Fruit fly (Drosophila melanogaster) whole organism, embryonic: Measurements from ENCODE around the gene Rfx.

Experiments used
- Abd-B ChIP-seq: fragments of 200-800 bp; sonication (Bioruptor generic); optimal IDR thresholded peaks from 2 replicates; lab custom pipeline; 2018; ENCODE audit warnings: missing biosample characterization, mild to moderate bottlenecking, missing genetic modification characterization, moderate library complexity
- Atf6 ChIP-seq: fragments of 200-800 bp; sonication (Bioruptor generic); IDR thresholded peaks from 2 replicates; pipeline ENCODE4 v1.3.6; 2022; ENCODE audit warnings: missing biosample characterization, missing genetic modification characterization
- CG10431 ChIP-seq: fragments of 200-800 bp; sonication (Bioruptor generic); optimal IDR thresholded peaks from 3 replicates; lab custom pipeline; 2018; ENCODE audit warnings: missing biosample characterization, mild to moderate bottlenecking, missing genetic modification characterization
- CG11085 ChIP-seq: fragments of 200-800 bp; sonication (Bioruptor generic); IDR thresholded peaks from 2 replicates; pipeline ENCODE4 v1.3.6; 2022; ENCODE audit warnings: missing biosample characterization, missing genetic modification characterization
- CG12104 ChIP-seq: fragments of 200-800 bp; sonication (Bioruptor generic); optimal IDR thresholded peaks from 3 replicates; lab custom pipeline; 2016; ENCODE audit warnings: missing biosample characterization, missing genetic modification characterization
- CG15011 ChIP-seq: fragments of 200-800 bp; sonication (Bioruptor generic); optimal IDR thresholded peaks from 3 replicates; lab custom pipeline; 2018; ENCODE audit warnings: missing biosample characterization, mild to moderate bottlenecking, missing genetic modification characterization
- CG18262 ChIP-seq: fragments of 200-800 bp; optimal IDR thresholded peaks from 3 replicates; lab custom pipeline; 2019; ENCODE audit warnings: missing biosample characterization, mild to moderate bottlenecking, missing genetic modification characterization, moderate library complexity
- CG18619 ChIP-seq: fragments of 200-800 bp; sonication (Bioruptor generic); optimal IDR thresholded peaks from 3 replicates; lab custom pipeline; 2017; ENCODE audit warnings: missing biosample characterization, mild to moderate bottlenecking, missing genetic modification characterization
- CG30403 ChIP-seq: fragments of 200-800 bp; sonication (Bioruptor generic); optimal IDR thresholded peaks from 3 replicates; lab custom pipeline; 2016; ENCODE audit warnings: missing biosample characterization, missing genetic modification characterization
- CG3065 ChIP-seq: fragments of 200-800 bp; sonication (Bioruptor generic); optimal IDR thresholded peaks from 2 replicates; lab custom pipeline; 2016; ENCODE audit warnings: missing biosample characterization, missing genetic modification characterization
- CG34224 ChIP-seq: fragments of 200-800 bp; sonication (Bioruptor generic); IDR thresholded peaks from 3 replicates; pipeline ENCODE4 v1.3.6; 2022; ENCODE audit warnings: missing biosample characterization, missing genetic modification characterization; ENCODE audit not compliant: partially characterized antibody
- CG6175 ChIP-seq: fragments of 200-800 bp; sonication (Bioruptor generic); IDR thresholded peaks from 3 replicates; pipeline ENCODE4 v1.3.6; 2022; ENCODE audit warnings: missing biosample characterization, missing genetic modification characterization
- CG7271 ChIP-seq: fragments of 200-800 bp; sonication (Bioruptor generic); optimal IDR thresholded peaks from 2 replicates; lab custom pipeline; 2018; ENCODE audit warnings: missing biosample characterization, mild to moderate bottlenecking, missing genetic modification characterization, moderate library complexity
- CG7839 ChIP-seq: fragments of 200-800 bp; sonication (Bioruptor generic); optimal IDR thresholded peaks from 3 replicates; lab custom pipeline; 2018; ENCODE audit warnings: missing biosample characterization, mild to moderate bottlenecking, missing genetic modification characterization, moderate library complexity
- CG7963 ChIP-seq: fragments of 200-800 bp; sonication (Bioruptor generic); IDR thresholded peaks from 3 replicates; pipeline ENCODE4 v1.3.6; 2022; ENCODE audit warnings: missing biosample characterization, missing genetic modification characterization; ENCODE audit not compliant: partially characterized antibody
- CG8089 ChIP-seq: fragments of 200-800 bp; sonication (Bioruptor generic); optimal IDR thresholded peaks from 3 replicates; lab custom pipeline; 2016; ENCODE audit warnings: missing biosample characterization, missing genetic modification characterization
- CG8478 ChIP-seq: fragments of >200 bp; optimal IDR thresholded peaks from 2 replicates; lab custom pipeline; 2018
- Chrac-16 ChIP-seq: fragments of 200-800 bp; sonication (Bioruptor generic); optimal IDR thresholded peaks from 3 replicates; lab custom pipeline; 2016; ENCODE audit warnings: missing biosample characterization, missing genetic modification characterization
- CrebB ChIP-seq: fragments of 200-800 bp; sonication (Bioruptor generic); optimal IDR thresholded peaks from 3 replicates; lab custom pipeline; 2018; ENCODE audit warnings: missing biosample characterization, mild to moderate bottlenecking, missing genetic modification characterization
- Dfd ChIP-seq, 2 experiments: fragments of >200 bp; optimal IDR thresholded peaks; 2 replicates each; lab custom pipeline; 2017; ENCODE audit warnings: missing biosample characterization in 2 of 2, missing genetic modification characterization in 2 of 2
- Dip2 ChIP-seq: fragments of 200-800 bp; sonication (Bioruptor generic); IDR thresholded peaks from 2 replicates; pipeline ENCODE4 v1.3.6; 2022; ENCODE audit warnings: missing biosample characterization, missing genetic modification characterization
- E2f2 ChIP-seq: fragments of 200-800 bp; sonication (Bioruptor generic); IDR thresholded peaks from 2 replicates; pipeline ENCODE4 v1.3.6; 2022; ENCODE audit warnings: missing biosample characterization, missing genetic modification characterization
- Fer2 ChIP-seq: fragments of 200-800 bp; sonication (Bioruptor generic); optimal IDR thresholded peaks from 2 replicates; lab custom pipeline; 2018; ENCODE audit warnings: missing biosample characterization, mild to moderate bottlenecking, missing genetic modification characterization, moderate library complexity
- HLHmδ ChIP-seq: fragments of 200-800 bp; sonication (Bioruptor generic); optimal IDR thresholded peaks from 2 replicates; lab custom pipeline; 2018; ENCODE audit warnings: missing biosample characterization, mild to moderate bottlenecking, missing genetic modification characterization, moderate library complexity
- Myb ChIP-seq: fragments of 200-800 bp; sonication (Bioruptor generic); optimal IDR thresholded peaks from 2 replicates; lab custom pipeline; 2016; ENCODE audit warnings: missing biosample characterization, missing genetic modification characterization
- NFAT ChIP-seq: fragments of 200-800 bp; sonication (Bioruptor generic); IDR thresholded peaks from 2 replicates; pipeline ENCODE4 v1.3.6; 2022; ENCODE audit warnings: missing biosample characterization, missing genetic modification characterization
- NK7.1 ChIP-seq: fragments of 200-800 bp; sonication (Bioruptor generic); optimal IDR thresholded peaks from 3 replicates; lab custom pipeline; 2016; ENCODE audit warnings: missing biosample characterization, missing genetic modification characterization
- Ravus ChIP-seq: fragments of 200-800 bp; sonication (Bioruptor generic); IDR thresholded peaks from 2 replicates; pipeline ENCODE4 v1.3.6; 2022; ENCODE audit warnings: missing biosample characterization, missing genetic modification characterization
- Xbp1 ChIP-seq: fragments of 200-800 bp; sonication (Bioruptor generic); optimal IDR thresholded peaks from 3 replicates; lab custom pipeline; 2016; ENCODE audit warnings: missing biosample characterization, mild to moderate bottlenecking, missing genetic modification characterization
- bowl ChIP-seq: fragments of 200-800 bp; sonication (Bioruptor generic); IDR thresholded peaks from 2 replicates; pipeline ENCODE4 v1.3.6; 2022; ENCODE audit warnings: missing biosample characterization, missing genetic modification characterization
- cas ChIP-seq: fragments of 200-800 bp; sonication (Bioruptor generic); IDR thresholded peaks from 2 replicates; pipeline ENCODE4 v1.3.6; 2022; ENCODE audit warnings: missing biosample characterization, missing genetic modification characterization
- dimm ChIP-seq: fragments of 200-800 bp; sonication (Bioruptor generic); IDR thresholded peaks from 2 replicates; pipeline ENCODE4 v1.3.6; 2022; ENCODE audit warnings: missing biosample characterization, missing genetic modification characterization
- dysf ChIP-seq: fragments of 200-800 bp; sonication (Bioruptor generic); IDR thresholded peaks from 3 replicates; pipeline ENCODE4 v1.3.6; 2022; ENCODE audit warnings: missing biosample characterization, missing genetic modification characterization
- emc ChIP-seq: fragments of 200-800 bp; sonication (Bioruptor generic); optimal IDR thresholded peaks from 2 replicates; lab custom pipeline; 2016; ENCODE audit warnings: missing biosample characterization, missing genetic modification characterization
- eyg ChIP-seq: fragments of 200-800 bp; sonication (Bioruptor generic); optimal IDR thresholded peaks from 3 replicates; lab custom pipeline; 2016; ENCODE audit warnings: missing biosample characterization, missing genetic modification characterization
- fd3F ChIP-seq: fragments of 200-800 bp; sonication (Bioruptor generic); optimal IDR thresholded peaks from 2 replicates; lab custom pipeline; 2018; ENCODE audit warnings: missing biosample characterization, mild to moderate bottlenecking, missing genetic modification characterization, moderate library complexity
- ftz-f1 ChIP-seq: fragments of 200-800 bp; sonication (Bioruptor generic); optimal IDR thresholded peaks from 2 replicates; lab custom pipeline; 2016; ENCODE audit warnings: missing biosample characterization, missing genetic modification characterization
- gcm2 ChIP-seq: fragments of 200-800 bp; sonication (Bioruptor generic); optimal IDR thresholded peaks from 2 replicates; lab custom pipeline; 2016; ENCODE audit warnings: missing biosample characterization, missing genetic modification characterization
- gfzf ChIP-seq: fragments of 200-800 bp; sonication (Bioruptor generic); optimal IDR thresholded peaks from 2 replicates; lab custom pipeline; 2016; ENCODE audit warnings: missing biosample characterization, mild to moderate bottlenecking, missing genetic modification characterization, moderate library complexity
- insv ChIP-seq, 2 experiments: fragments of 200-800 bp; sonication (Bioruptor generic); optimal IDR thresholded peaks; 3 replicates each; lab custom pipeline; 2016 to 2018; ENCODE audit warnings: missing biosample characterization in 2 of 2, missing genetic modification characterization in 2 of 2
- lilli ChIP-seq: fragments of 200-800 bp; sonication (Bioruptor generic); optimal IDR thresholded peaks from 3 replicates; lab custom pipeline; 2016; ENCODE audit warnings: missing biosample characterization, missing genetic modification characterization
- mam ChIP-seq: fragments of 200-800 bp; sonication (Bioruptor generic); optimal IDR thresholded peaks from 3 replicates; lab custom pipeline; 2016; ENCODE audit warnings: missing biosample characterization, missing genetic modification characterization
- nmo ChIP-seq: fragments of 200-800 bp; sonication (Bioruptor generic); optimal IDR thresholded peaks from 2 replicates; lab custom pipeline; 2018; ENCODE audit warnings: missing biosample characterization, mild to moderate bottlenecking, missing genetic modification characterization, moderate library complexity
- peb ChIP-seq: fragments of 200-800 bp; sonication (Bioruptor generic); IDR thresholded peaks from 2 replicates; pipeline ENCODE4 v1.3.6; 2022; ENCODE audit warnings: missing biosample characterization, missing genetic modification characterization
- pfk ChIP-seq: fragments of 200-800 bp; sonication (Bioruptor generic); optimal IDR thresholded peaks from 2 replicates; lab custom pipeline; 2018; ENCODE audit warnings: missing biosample characterization, mild to moderate bottlenecking, missing genetic modification characterization, moderate library complexity
- salm ChIP-seq: fragments of 200-800 bp; sonication (Bioruptor generic); optimal IDR thresholded peaks from 2 replicates; lab custom pipeline; 2018; ENCODE audit warnings: missing biosample characterization, mild to moderate bottlenecking, missing genetic modification characterization
- sens ChIP-seq: fragments of 200-800 bp; sonication (Bioruptor generic); peaks from one replicate; lab custom pipeline; 2016; ENCODE audit warnings: missing biosample characterization, missing genetic modification characterization
- slou ChIP-seq: fragments of 200-800 bp; sonication (Bioruptor generic); optimal IDR thresholded peaks from 3 replicates; lab custom pipeline; 2016; ENCODE audit warnings: missing biosample characterization, missing genetic modification characterization
- tna ChIP-seq: fragments of 200-800 bp; sonication (Bioruptor generic); IDR thresholded peaks from 2 replicates; pipeline ENCODE4 v1.3.6; 2022; ENCODE audit warnings: missing biosample characterization, missing genetic modification characterization; ENCODE audit not compliant: partially characterized antibody
- trh ChIP-seq: fragments of 200-800 bp; sonication (Bioruptor generic); optimal IDR thresholded peaks from 2 replicates; lab custom pipeline; 2016; ENCODE audit warnings: missing biosample characterization, missing genetic modification characterization
- unc-4 ChIP-seq: fragments of 200-800 bp; sonication (Bioruptor generic); IDR thresholded peaks from 2 replicates; pipeline ENCODE4 v1.3.6; 2022; ENCODE audit warnings: missing biosample characterization, missing genetic modification characterization; ENCODE audit not compliant: partially characterized antibody
- vnd ChIP-seq: fragments of 200-800 bp; sonication (Bioruptor generic); IDR thresholded peaks from 3 replicates; pipeline ENCODE4 v1.3.6; 2022; ENCODE audit warnings: missing biosample characterization, missing genetic modification characterization; ENCODE audit not compliant: partially characterized antibody
- wdn ChIP-seq: fragments of 200-800 bp; sonication (Bioruptor generic); IDR thresholded peaks from 2 replicates; pipeline ENCODE4 v1.3.6; 2022; ENCODE audit warnings: missing biosample characterization, missing genetic modification characterization

Rfx gene

dm6 chr3R:10407066-10407465, 29.2 kb upstream of the Rfx start, which contains the start of gene CG6325 (continued):
- TF ChIP-seq nmo (GFP tag; lab: Kevin White, UChicago) (peak; percentile 19), Abd-B (GFP tag; lab: Kevin White, UChicago) (no peak), CG8089 (GFP tag; lab: Kevin White, UChicago) (no peak), Dip2 (GFP tag; lab: Robert Waterston, UW) (no peak), NFAT (GFP tag; lab: Robert Waterston, UW) (no peak; the same call in 1 of the 2 replicates), HLHmδ (no peak), CG30403 (GFP tag; lab: Kevin White, UChicago) (no peak), emc (no peak), CG6175 (GFP tag; lab: Robert Waterston, UW) (no peak), Dfd (GFP tag; optimal IDR thresholded peaks at IDR 0.05; lab: Kevin White, UChicago) (no peak), CG7271 (no peak), trh (GFP tag; lab: Kevin White, UChicago) (no peak), gfzf (GFP tag; lab: Kevin White, UChicago) (no peak), CG18619 (GFP tag; lab: Kevin White, UChicago) (no peak), salm (tag; lab: Kevin White, UChicago) (no peak), CG7839 (tag; lab: Kevin White, UChicago) (no peak), Ravus (GFP tag; lab: Robert Waterston, UW) (no peak), CG18262 (tag; lab: Kevin White, UChicago) (no peak), CG15011 (no peak), pfk (GFP tag; lab: Kevin White, UChicago) (no peak), Xbp1 (GFP tag; lab: Kevin White, UChicago) (no peak), fd3F (GFP tag; lab: Kevin White, UChicago) (no peak), CG7963 (GFP tag; lab: Robert Waterston, UW) (peak; percentile 98), mam (GFP tag; lab: Kevin White, UChicago) (peak; percentile 21), insv (GFP tag; optimal IDR thresholded peaks at IDR 0.05; lab: Kevin White, UChicago) (peak in 1 of 2 experiments; percentile 42), vnd (GFP tag; lab: Robert Waterston, UW) (peak; percentile 98), dimm (no peak), CrebB (tag; lab: Kevin White, UChicago) (peak; percentile 2), Atf6 (GFP tag; lab: Robert Waterston, UW) (no peak), CG3065 (no peak), Fer2 (tag; lab: Kevin White, UChicago) (no peak), tna (peak; percentile 99), CG10431 (GFP tag; lab: Kevin White, UChicago) (no peak), gcm2 (GFP tag; lab: Kevin White, UChicago) (no peak), wdn (GFP tag; lab: Robert Waterston, UW) (no peak), lilli (GFP tag; lab: Kevin White, UChicago) (peak; percentile 23), CG8478 (lab: Kevin White, UChicago) (no peak), Chrac-16 (GFP tag; lab: Kevin White, UChicago) (no peak), CG11085 (GFP tag; lab: Robert Waterston, UW) (no peak), eyg (GFP tag; lab: Kevin White, UChicago) (no peak), cas (no peak), E2f2 (GFP tag; lab: Robert Waterston, UW) (peak; percentile 96), slou (no peak), ftz-f1 (peak; percentile 7), unc-4 (peak; percentile 99), CG12104 (no peak), sens (peak; percentile 82), CG34224 (GFP tag; lab: Robert Waterston, UW) (peak; percentile 100), peb (no peak), NK7.1 (GFP tag; lab: Kevin White, UChicago) (no peak), Myb (GFP tag; lab: Kevin White, UChicago) (peak; percentile 22), dysf (GFP tag; lab: Robert Waterston, UW) (no peak), bowl (peak; percentile 33; the same call in 1 of the 2 replicates)
